Fruit fly (Drosophila melanogaster) whole organism, wandering third instar larva: Measurements from ENCODE around the gene CG15643.

Source experiments
- Abd-B ChIP-seq: fragments of >200 bp; optimal IDR thresholded peaks from 2 replicates; lab custom pipeline; 2017; ENCODE audit warnings: missing biosample characterization, missing genetic modification characterization
- CG32264 ChIP-seq: fragments of 200-800 bp; sonication (Bioruptor generic); optimal IDR thresholded peaks from 2 replicates; lab custom pipeline; 2016; ENCODE audit warnings: missing biosample characterization, missing genetic modification characterization
- CG9705 ChIP-seq: fragments of 200-800 bp; sonication (Bioruptor generic); optimal IDR thresholded peaks from 2 replicates; lab custom pipeline; 2018; ENCODE audit warnings: missing biosample characterization, mild to moderate bottlenecking, missing genetic modification characterization
- Dfd ChIP-seq: fragments of >200 bp; optimal IDR thresholded peaks from 2 replicates; lab custom pipeline; 2017; ENCODE audit warnings: missing biosample characterization, missing genetic modification characterization
- HLH106 ChIP-seq: fragments of 200-800 bp; optimal IDR thresholded peaks from 3 replicates; lab custom pipeline; 2019; ENCODE audit warnings: missing biosample characterization, mild to moderate bottlenecking, missing genetic modification characterization, moderate library complexity
- Hnf4 ChIP-seq: fragments of 200-800 bp; sonication (Bioruptor generic); optimal IDR thresholded peaks from 2 replicates; lab custom pipeline; 2016; ENCODE audit warnings: missing biosample characterization, mild to moderate bottlenecking, missing genetic modification characterization
- Hr78 ChIP-seq: fragments of >200 bp; optimal IDR thresholded peaks from 2 replicates; lab custom pipeline; 2017; ENCODE audit warnings: missing biosample characterization, missing genetic modification characterization
- Jra ChIP-seq: sonication (Bioruptor generic); optimal IDR thresholded peaks from 2 replicates; lab custom pipeline; 2016; ENCODE audit warnings: missing biosample characterization, missing genetic modification characterization
- Myc ChIP-seq: fragments of >200 bp; optimal IDR thresholded peaks from 2 replicates; lab custom pipeline; 2017
- N ChIP-seq: fragments of >200 bp; optimal IDR thresholded peaks from 2 replicates; lab custom pipeline; 2018; ENCODE audit warnings: missing biosample characterization, missing external identifiers, missing genetic modification characterization
- Rel ChIP-seq, 2 experiments: fragments of 200-800 bp; sonication (Bioruptor generic) in 1 of 2; optimal IDR thresholded peaks; 2 replicates in 1 of 2; 3 replicates in 1 of 2; lab custom pipeline; 2016 to 2019; ENCODE audit warnings: mild to moderate bottlenecking in 2 of 2, missing biosample characterization in 2 of 2, missing genetic modification characterization in 2 of 2, moderate library complexity in 1 of 2
- Vsx2 ChIP-seq: fragments of 200-300, 225-300 bp; sonication (Bioruptor generic); optimal IDR thresholded peaks from 2 replicates; lab custom pipeline; 2018; ENCODE audit warnings: missing biosample characterization, missing genetic modification characterization; ENCODE audit not compliant: partially characterized antibody
- br ChIP-seq: fragments of 200-800 bp; sonication (Bioruptor generic); optimal IDR thresholded peaks from 2 replicates; lab custom pipeline; 2016; ENCODE audit warnings: missing biosample characterization, missing genetic modification characterization
- brk ChIP-seq: fragments of 200-800 bp; sonication (Bioruptor generic); optimal IDR thresholded peaks from 2 replicates; lab custom pipeline; 2016; ENCODE audit warnings: missing biosample characterization, mild to moderate bottlenecking, missing genetic modification characterization
- dl ChIP-seq, 2 experiments: fragments of 175-275, 200-275 bp in 1 of 2; fragments of 200-275 bp in 1 of 2; sonication (Bioruptor generic); optimal IDR thresholded peaks; lab custom pipeline; 2018; ENCODE audit warnings: mild to moderate bottlenecking in 2 of 2, missing biosample characterization in 2 of 2, missing genetic modification characterization in 2 of 2, moderate library complexity in 2 of 2; ENCODE audit not compliant: partially characterized antibody in 2 of 2, insufficient read depth in 1 of 2
- ey ChIP-seq: fragments of 200-800 bp; sonication (Bioruptor generic); optimal IDR thresholded peaks from 2 replicates; lab custom pipeline; 2016; ENCODE audit warnings: missing biosample characterization, missing genetic modification characterization
- foxo ChIP-seq, 2 experiments: fragments of 200-800 bp; sonication (Bioruptor generic); optimal IDR thresholded peaks; 2 replicates in 1 of 2; 3 replicates in 1 of 2; lab custom pipeline; 2016 to 2017; ENCODE audit warnings: missing biosample characterization in 2 of 2, missing genetic modification characterization in 2 of 2
- fru ChIP-seq: fragments of 200-800 bp; sonication (Bioruptor generic); optimal IDR thresholded peaks from 3 replicates; lab custom pipeline; 2016; ENCODE audit warnings: missing biosample characterization, mild to moderate bottlenecking, missing genetic modification characterization
- h ChIP-seq: fragments of 200-800 bp; sonication (Bioruptor generic); optimal IDR thresholded peaks from 3 replicates; lab custom pipeline; 2016; ENCODE audit warnings: missing biosample characterization, mild to moderate bottlenecking, missing genetic modification characterization
- jim ChIP-seq: fragments of 175-275, 200-325 bp; sonication (Bioruptor generic); optimal IDR thresholded peaks from 2 replicates; lab custom pipeline; 2016; ENCODE audit warnings: missing biosample characterization, mild to moderate bottlenecking, missing genetic modification characterization
- pan ChIP-seq: fragments of >200 bp; optimal IDR thresholded peaks from 2 replicates; lab custom pipeline; 2017
- psq ChIP-seq: fragments of 200-800 bp; sonication (Bioruptor generic); optimal IDR thresholded peaks from 3 replicates; lab custom pipeline; 2017; ENCODE audit warnings: missing biosample characterization, mild to moderate bottlenecking, missing genetic modification characterization, moderate library complexity
- rgr ChIP-seq: fragments of 200-800 bp; sonication (Bioruptor generic); optimal IDR thresholded peaks from 3 replicates; lab custom pipeline; 2016; ENCODE audit warnings: missing biosample characterization, mild to moderate bottlenecking, missing genetic modification characterization
- sage ChIP-seq: fragments of 200-800 bp; sonication (Bioruptor generic); optimal IDR thresholded peaks from 2 replicates; lab custom pipeline; 2016; ENCODE audit warnings: missing biosample characterization, mild to moderate bottlenecking, missing genetic modification characterization
- sv ChIP-seq: fragments of 200-800 bp; sonication (Bioruptor generic); optimal IDR thresholded peaks from 3 replicates; lab custom pipeline; 2016; ENCODE audit warnings: missing biosample characterization, missing genetic modification characterization
- tai ChIP-seq: sonication (Bioruptor generic); optimal IDR thresholded peaks from 2 replicates; lab custom pipeline; 2016; ENCODE audit warnings: missing biosample characterization, missing genetic modification characterization
- usp ChIP-seq: fragments of >200 bp; optimal IDR thresholded peaks from 2 replicates; lab custom pipeline; 2017; ENCODE audit warnings: missing biosample characterization, missing genetic modification characterization
- woc ChIP-seq: sonication (Bioruptor generic); optimal IDR thresholded peaks from 2 replicates; lab custom pipeline; 2016; ENCODE audit warnings: missing biosample characterization, mild to moderate bottlenecking, missing genetic modification characterization

The CG15643 gene

dm6 chrX:15602438-15602837 is 30.5 kb upstream of the CG15643 start:
- TF ChIP-seq woc (GFP tag; lab: Kevin White, UChicago): no peak
- TF ChIP-seq rgr (GFP tag; lab: Kevin White, UChicago): peak; percentile 18
- no peak for TF ChIP-seq ey
- TF ChIP-seq h (GFP tag; lab: Kevin White, UChicago): peak; percentile 17
- no peak for TF ChIP-seq usp
- TF ChIP-seq brk: no peak
- TF ChIP-seq sv (GFP tag; lab: Kevin White, UChicago): no peak
- no peak for TF ChIP-seq Abd-B (GFP tag; lab: Kevin White, UChicago)
- no peak for TF ChIP-seq jim (GFP tag; lab: Kevin White, UChicago)
- no peak for TF ChIP-seq br (GFP tag; lab: Kevin White, UChicago)
- TF ChIP-seq Vsx2 (GFP tag; lab: Kevin White, UChicago): no peak

DNA sequence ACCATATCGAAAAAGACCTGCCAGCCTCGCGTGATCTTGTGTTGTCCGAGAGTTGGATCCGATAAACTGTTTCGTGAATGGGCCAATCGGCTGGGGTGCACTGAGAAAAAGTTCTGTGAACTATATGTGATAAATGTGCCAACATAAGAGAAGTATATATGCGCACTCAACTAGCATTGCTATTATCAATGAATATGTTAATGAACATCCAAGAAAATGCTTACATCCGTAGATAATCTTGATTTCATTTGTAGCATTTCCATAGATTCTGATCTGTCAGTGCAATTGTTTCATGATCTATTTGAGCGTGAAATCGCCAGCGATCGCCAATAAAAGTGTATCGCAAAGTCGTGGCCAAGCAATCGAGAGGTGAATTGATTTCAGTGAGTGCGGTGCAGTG is 29.3 kb upstream of the CG15643 start:
- no peak for TF ChIP-seq Myc
- no peak for TF ChIP-seq Rel (GFP tag; optimal IDR thresholded peaks at IDR 0.05; lab: Kevin White, UChicago)
- TF ChIP-seq Rel (tag; optimal IDR thresholded peaks at IDR 0.05; lab: Kevin White, UChicago): no peak
- TF ChIP-seq usp: no peak
- no peak for TF ChIP-seq Dfd (GFP tag; lab: Kevin White, UChicago)
- no peak for TF ChIP-seq fru (GFP tag; lab: Kevin White, UChicago)
- TF ChIP-seq woc (GFP tag; lab: Kevin White, UChicago): no peak
- no peak for TF ChIP-seq N (GFP tag; lab: Kevin White, UChicago)
- no peak for TF ChIP-seq h (GFP tag; lab: Kevin White, UChicago)
- TF ChIP-seq Jra (GFP tag; lab: Kevin White, UChicago): no peak
- TF ChIP-seq brk: no peak

DNA sequence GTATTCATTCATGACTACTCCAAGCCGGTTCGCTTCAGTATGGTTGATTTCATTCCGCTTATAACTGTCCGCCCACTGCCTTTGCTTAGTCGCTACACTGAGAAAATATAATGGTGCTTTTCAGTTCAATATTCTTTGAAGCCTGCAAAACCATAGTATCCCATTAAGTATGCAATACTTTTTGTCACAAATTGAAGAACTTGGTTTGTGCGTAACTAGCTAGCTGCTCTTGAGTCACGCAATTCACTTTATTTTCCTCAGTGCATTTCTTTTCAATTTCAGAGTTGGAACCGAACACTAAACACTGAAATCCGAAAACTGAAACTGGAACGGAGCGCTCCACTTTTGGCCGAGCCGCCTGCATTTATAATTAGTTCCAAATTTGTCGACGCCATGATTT is 27.7 kb upstream of the CG15643 start:
- TF ChIP-seq CG32264 (GFP tag; lab: Kevin White, UChicago) (no peak), usp (no peak), tai (GFP tag; lab: Kevin White, UChicago) (no peak), pan (no peak), rgr (GFP tag; lab: Kevin White, UChicago) (no peak), Myc (no peak), foxo (GFP tag; optimal IDR thresholded peaks at IDR 0.05; lab: Kevin White, UChicago) (peak in 1 of 2 experiments; percentile 22), br (GFP tag; lab: Kevin White, UChicago) (no peak), Abd-B (GFP tag; lab: Kevin White, UChicago) (no peak), ey (peak; percentile 7), HLH106 (peak; percentile 36), brk (no peak), sage (GFP tag; lab: Kevin White, UChicago) (no peak), Dfd (GFP tag; lab: Kevin White, UChicago) (no peak), h (GFP tag; lab: Kevin White, UChicago) (peak; percentile 24), Hr78 (no peak), sv (GFP tag; lab: Kevin White, UChicago) (no peak), CG9705 (GFP tag; lab: Kevin White, UChicago) (no peak), N (GFP tag; lab: Kevin White, UChicago) (no peak), psq (GFP tag; lab: Kevin White, UChicago) (no peak), woc (GFP tag; lab: Kevin White, UChicago) (no peak), fru (GFP tag; lab: Kevin White, UChicago) (peak; percentile 4), dl (GFP tag; optimal IDR thresholded peaks at IDR 0.05; lab: Kevin White, UChicago; ENCODE audit: insufficient read depth in 1 of 2, partially characterized antibody in 2 of 2) (no peak), Vsx2 (GFP tag; lab: Kevin White, UChicago) (no peak)
- TF ChIP-seq, all 38 proteins: peak for 5

DNA sequence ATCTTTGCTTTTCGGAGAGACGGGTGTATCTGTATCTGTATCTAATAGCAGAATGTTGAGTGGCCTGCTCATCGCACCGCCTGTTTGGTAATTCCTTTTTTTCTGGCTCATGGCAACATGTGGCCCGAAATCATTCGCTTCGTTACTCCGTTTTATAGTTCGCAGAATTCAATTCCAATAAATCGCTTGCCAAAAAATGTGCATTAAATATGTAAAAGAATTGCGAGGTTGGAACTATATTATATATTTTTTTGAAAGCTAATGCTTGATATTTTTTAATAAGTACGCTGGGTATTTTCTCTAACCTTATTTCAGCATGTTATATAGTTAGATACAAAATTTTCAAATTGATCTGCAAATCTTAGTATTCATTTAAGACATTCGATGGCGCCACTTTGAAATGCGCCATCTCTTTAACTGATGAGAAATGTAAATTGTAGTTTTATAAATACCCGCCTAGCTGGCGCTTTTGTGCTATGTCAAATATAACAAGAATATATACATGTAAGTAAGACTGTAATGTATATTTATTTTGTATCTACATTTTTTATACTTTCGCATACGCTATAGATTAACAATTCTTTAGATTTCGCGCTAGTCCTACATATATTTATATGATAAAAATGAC is 22.4 kb upstream of the CG15643 start:
- TF ChIP-seq Myc (peak; percentile 68), HLH106 (peak; percentile 27), brk (peak; percentile 28), CG9705 (GFP tag; lab: Kevin White, UChicago) (no peak), rgr (GFP tag; lab: Kevin White, UChicago) (peak; percentile 19), foxo (GFP tag; optimal IDR thresholded peaks at IDR 0.05; lab: Kevin White, UChicago) (peak in 1 of 2 experiments; percentile 20), Dfd (GFP tag; lab: Kevin White, UChicago) (no peak), usp (no peak), h (GFP tag; lab: Kevin White, UChicago) (peak; percentile 13), Hnf4 (GFP tag; lab: Kevin White, UChicago) (peak; percentile 32)
